Worm (Caenorhabditis elegans): ENCODE measurements around the gene mon-2.

DNA sequence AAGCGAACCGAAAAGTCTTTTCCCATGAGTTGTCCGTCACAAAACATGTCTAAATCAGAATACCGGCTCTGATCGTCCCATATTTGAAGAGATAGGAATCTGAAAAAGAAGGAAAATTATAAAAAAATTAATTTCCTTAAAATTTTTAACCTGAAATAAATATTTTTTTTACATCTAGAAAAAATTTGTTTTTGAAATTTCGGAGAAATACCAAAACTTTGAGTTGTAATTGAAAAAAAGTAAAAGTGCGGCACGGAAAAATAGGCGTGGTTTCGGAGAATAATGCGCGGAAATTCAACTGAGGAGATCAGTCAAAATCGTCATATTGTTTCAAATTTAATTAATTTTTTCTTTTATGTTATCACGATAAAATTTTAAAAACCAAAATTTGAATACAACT, 7.0 kb upstream of the mon-2 start, which contains the start of gene F11A10.6:
- TF ChIP-seq ama-1 (optimal IDR thresholded peaks at IDR 0.05) (no peak), nhr-23 (tag; optimal IDR thresholded peaks at IDR 0.05) (no peak)

All from whole organism, L2 larva.